Fruit fly (Drosophila melanogaster) S2 (cell line): ENCODE measurements around the gene CG1544.

Experiments
- CG8478 ChIP-seq: fragments of >200 bp; optimal IDR thresholded peaks from 2 replicates; lab custom pipeline; 2018
- CTCF ChIP-seq, 2 experiments: fragments of >200 bp; optimal IDR thresholded peaks; 2 replicates each; lab custom pipeline; 2018

DNA sequence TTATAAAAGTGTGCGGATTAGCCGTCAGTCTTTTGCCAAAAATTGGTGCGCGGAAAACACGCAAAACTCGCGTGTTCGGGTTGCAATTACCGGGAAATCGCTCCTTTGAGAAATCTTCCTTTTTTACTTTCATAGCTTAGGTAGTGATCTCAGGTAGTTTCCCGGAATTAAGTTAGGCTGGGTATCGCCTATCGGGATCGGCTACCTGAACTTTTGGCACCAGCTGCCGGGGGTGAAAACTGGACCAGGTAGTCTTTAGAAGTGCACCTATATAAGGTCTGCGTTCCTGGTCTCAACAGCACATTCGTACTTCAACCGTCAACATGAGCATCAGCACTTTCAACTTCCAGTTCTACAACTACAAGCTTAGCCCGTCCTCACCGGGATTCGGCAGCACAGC lies 3.7 kb upstream of the CG1544 start, which contains the start of gene bnk:
- TF ChIP-seq CG8478 (lab: Kevin White, UChicago) (no peak), CTCF (optimal IDR thresholded peaks at IDR 0.05; lab: Kevin White, UChicago) (no peak)
